Fruit fly (Drosophila melanogaster) S2 (cell line): ENCODE data around the gene Rh6.

Experiments used
- CG8478 ChIP-seq: fragments of >200 bp; optimal IDR thresholded peaks from 2 replicates; lab custom pipeline; 2018
- CTCF ChIP-seq, 2 experiments: fragments of >200 bp; optimal IDR thresholded peaks; 2 replicates each; lab custom pipeline; 2018

Rh6 gene

dm6 chr3R:15471742-15472141 lies 11.2 kb upstream of the Rh6 start:
- TF ChIP-seq CTCF (optimal IDR thresholded peaks at IDR 0.05; lab: Kevin White, UChicago), result no peak
- TF ChIP-seq CG8478 (lab: Kevin White, UChicago), result no peak

- TF ChIP-seq CG8478 (lab: Kevin White, UChicago) (no peak), CTCF (optimal IDR thresholded peaks at IDR 0.05; lab: Kevin White, UChicago) (no peak)
Measured at dm6 chr3R:15472753-15473212, 10.2 kb upstream of the Rh6 start.

- TF ChIP-seq CG8478 (lab: Kevin White, UChicago), result no peak
- no peak for TF ChIP-seq CTCF (optimal IDR thresholded peaks at IDR 0.05; lab: Kevin White, UChicago)
Measured at dm6 chr3R:15473360-15473938, 9.5 kb upstream of the Rh6 start.

dm6 chr3R:15474820-15475219 lies 8.1 kb upstream of the Rh6 start:
- TF ChIP-seq CTCF (optimal IDR thresholded peaks at IDR 0.05; lab: Kevin White, UChicago) (no peak), CG8478 (lab: Kevin White, UChicago) (no peak)

dm6 chr3R:15475973-15476692 lies 6.8 kb upstream of the Rh6 start, which contains the start of gene AdamTS-A:
TSS of gene AdamTS-A (minus strand) at chr3R:15476193.
- no peak for TF ChIP-seq CG8478 (lab: Kevin White, UChicago)
- TF ChIP-seq CTCF (optimal IDR thresholded peaks at IDR 0.05; lab: Kevin White, UChicago), result no peak

- no peak for TF ChIP-seq CTCF (optimal IDR thresholded peaks at IDR 0.05; lab: Kevin White, UChicago)
- TF ChIP-seq CG8478 (lab: Kevin White, UChicago), result no peak
Measured at dm6 chr3R:15480068-15480467, 2.9 kb upstream of the Rh6 start.

dm6 chr3R:15481606-15482005 lies 1.4 kb upstream of the Rh6 start, which contains the start of gene B9d1:
TSS of gene B9d1 (plus strand) at chr3R:15481906.
- TF ChIP-seq CG8478 (lab: Kevin White, UChicago) (no peak), CTCF (optimal IDR thresholded peaks at IDR 0.05; lab: Kevin White, UChicago) (no peak)

dm6 chr3R:15485296-15485695 lies 2.3 kb downstream of the Rh6 start, which contains the start of gene Trissin:
TSS of gene Trissin (minus strand) at chr3R:15485396.
- no peak for TF ChIP-seq CG8478 (lab: Kevin White, UChicago)
- no peak for TF ChIP-seq CTCF (optimal IDR thresholded peaks at IDR 0.05; lab: Kevin White, UChicago)

- TF ChIP-seq CTCF (optimal IDR thresholded peaks at IDR 0.05; lab: Kevin White, UChicago) (peak; percentile 50 to 52), CG8478 (lab: Kevin White, UChicago) (no peak)
Measured at dm6 chr3R:15485866-15486265, 2.9 kb downstream of the Rh6 start, which contains the start of gene obe. TSS of gene obe (plus strand) at chr3R:15486050.

- TF ChIP-seq CTCF (optimal IDR thresholded peaks at IDR 0.05; lab: Kevin White, UChicago), result peak; percentile 67 to 88
- TF ChIP-seq CG8478 (lab: Kevin White, UChicago), result no peak
Measured at dm6 chr3R:15493211-15493610, 10.3 kb downstream of the Rh6 start.

- TF ChIP-seq CTCF (optimal IDR thresholded peaks at IDR 0.05; lab: Kevin White, UChicago) (no peak), CG8478 (lab: Kevin White, UChicago) (no peak)
Measured at dm6 chr3R:15494302-15494701, 11.3 kb downstream of the Rh6 start, which contains the start of gene maca. TSS of gene maca (plus strand) at chr3R:15494602.

dm6 chr3R:15507760-15508159 lies 24.8 kb downstream of the Rh6 start:
- TF ChIP-seq CTCF (optimal IDR thresholded peaks at IDR 0.05; lab: Kevin White, UChicago) (no peak), CG8478 (lab: Kevin White, UChicago) (no peak)

dm6 chr3R:15508631-15509030 lies 25.7 kb downstream of the Rh6 start, which contains the start of gene CG44014:
TSS of gene CG44014 (minus strand) at chr3R:15508886.
- no peak for TF ChIP-seq CG8478 (lab: Kevin White, UChicago)

dm6 chr3R:15509817-15510216 lies 26.9 kb downstream of the Rh6 start, which contains the start of gene CG44013:
TSS of gene CG44013 (minus strand) at chr3R:15509917.
- TF ChIP-seq CTCF (optimal IDR thresholded peaks at IDR 0.05; lab: Kevin White, UChicago) (no peak), CG8478 (lab: Kevin White, UChicago) (no peak)

- no peak for TF ChIP-seq CG8478 (lab: Kevin White, UChicago)
- TF ChIP-seq CTCF (optimal IDR thresholded peaks at IDR 0.05; lab: Kevin White, UChicago), result no peak
Measured at dm6 chr3R:15512249-15512648, 29.3 kb downstream of the Rh6 start.
